Fruit fly (Drosophila melanogaster): ENCODE data around the gene dpr3.

The dpr3 gene

dm6 chr2L:2038253-2038955, 71.3 kb downstream of the dpr3 start:
- no peak for TF ChIP-seq CG32264 (GFP tag; optimal IDR thresholded peaks at IDR 0.05)
- no peak for TF ChIP-seq sv (GFP tag; optimal IDR thresholded peaks at IDR 0.05)
- no peak for TF ChIP-seq jim (GFP tag; optimal IDR thresholded peaks at IDR 0.05)
- TF ChIP-seq dsf (GFP tag; optimal IDR thresholded peaks at IDR 0.05; ENCODE audit: borderline replicate concordance): no peak
- no peak for TF ChIP-seq CG9705 (GFP tag; optimal IDR thresholded peaks at IDR 0.05)
- no peak for TF ChIP-seq Dif (GFP tag; optimal IDR thresholded peaks at IDR 0.05; ENCODE audit: partially characterized antibody)
- no peak for TF ChIP-seq Rel (GFP tag; optimal IDR thresholded peaks at IDR 0.05)
- no peak for TF ChIP-seq Rel (tag; optimal IDR thresholded peaks at IDR 0.05)
- no peak for TF ChIP-seq Jra (GFP tag; optimal IDR thresholded peaks at IDR 0.05)
- TF ChIP-seq Hnf4 (GFP tag; optimal IDR thresholded peaks at IDR 0.05): peak; percentile 24
- peak; percentile 49 for TF ChIP-seq h (GFP tag; optimal IDR thresholded peaks at IDR 0.05)
- TF ChIP-seq dl (GFP tag; optimal IDR thresholded peaks at IDR 0.05; ENCODE audit: insufficient read depth in 1 of 2, partially characterized antibody in 2 of 2): no peak
- TF ChIP-seq Mio (GFP tag; optimal IDR thresholded peaks at IDR 0.05): no peak
- TF ChIP-seq CrebA (GFP tag; optimal IDR thresholded peaks at IDR 0.05; ENCODE audit: borderline replicate concordance): no peak
- TF ChIP-seq ey (GFP tag; optimal IDR thresholded peaks at IDR 0.05): peak; percentile 19
- no peak for TF ChIP-seq fru (GFP tag; optimal IDR thresholded peaks at IDR 0.05)
- no peak for TF ChIP-seq Myc (optimal IDR thresholded peaks at IDR 0.05)
- TF ChIP-seq Hr83 (GFP tag; optimal IDR thresholded peaks at IDR 0.05; ENCODE audit: poor library complexity, severe bottlenecking): no peak
- TF ChIP-seq brk (GFP tag; optimal IDR thresholded peaks at IDR 0.05): no peak
- no peak for TF ChIP-seq psq (GFP tag; optimal IDR thresholded peaks at IDR 0.05)
- TF ChIP-seq Hr78 (GFP tag; optimal IDR thresholded peaks at IDR 0.05): no peak
- no peak for TF ChIP-seq tai (GFP tag; optimal IDR thresholded peaks at IDR 0.05)

dm6 chr2L:2037551-2038252, 72.0 kb downstream of the dpr3 start:
- TF ChIP-seq Hr78 (GFP tag; optimal IDR thresholded peaks at IDR 0.05) (no peak), Myc (optimal IDR thresholded peaks at IDR 0.05) (peak; percentile 86), CG9705 (GFP tag; optimal IDR thresholded peaks at IDR 0.05) (no peak), sv (GFP tag; optimal IDR thresholded peaks at IDR 0.05) (no peak), dsf (GFP tag; optimal IDR thresholded peaks at IDR 0.05; ENCODE audit: borderline replicate concordance) (no peak), GATAd (GFP tag; optimal IDR thresholded peaks at IDR 0.05) (no peak), Hnf4 (GFP tag; optimal IDR thresholded peaks at IDR 0.05) (no peak), Vsx2 (GFP tag; optimal IDR thresholded peaks at IDR 0.05; ENCODE audit: partially characterized antibody) (no peak), Abd-B (GFP tag; optimal IDR thresholded peaks at IDR 0.05) (no peak), dmrt93B (GFP tag; optimal IDR thresholded peaks at IDR 0.05) (no peak), Hr83 (GFP tag; optimal IDR thresholded peaks at IDR 0.05; ENCODE audit: poor library complexity, severe bottlenecking) (peak; percentile 1), HLH106 (tag; optimal IDR thresholded peaks at IDR 0.05) (no peak), psq (GFP tag; optimal IDR thresholded peaks at IDR 0.05) (peak; percentile 49), CG32264 (GFP tag; optimal IDR thresholded peaks at IDR 0.05) (no peak), Dif (GFP tag; optimal IDR thresholded peaks at IDR 0.05; ENCODE audit: partially characterized antibody) (no peak), ey (GFP tag; optimal IDR thresholded peaks at IDR 0.05) (no peak), CrebA (GFP tag; optimal IDR thresholded peaks at IDR 0.05; ENCODE audit: borderline replicate concordance) (no peak), Rel (GFP tag; optimal IDR thresholded peaks at IDR 0.05) (no peak), Rel (tag; optimal IDR thresholded peaks at IDR 0.05) (peak; percentile 71), sage (GFP tag; optimal IDR thresholded peaks at IDR 0.05) (no peak), dl (GFP tag; optimal IDR thresholded peaks at IDR 0.05; ENCODE audit: insufficient read depth in 1 of 2, partially characterized antibody in 2 of 2) (no peak), br (GFP tag; optimal IDR thresholded peaks at IDR 0.05) (no peak), foxo (GFP tag; optimal IDR thresholded peaks at IDR 0.05) (no peak), h (GFP tag; optimal IDR thresholded peaks at IDR 0.05) (no peak), brk (GFP tag; optimal IDR thresholded peaks at IDR 0.05) (no peak), N (GFP tag; optimal IDR thresholded peaks at IDR 0.05) (peak; percentile 21), Mio (GFP tag; optimal IDR thresholded peaks at IDR 0.05) (no peak), usp (GFP tag; optimal IDR thresholded peaks at IDR 0.05) (no peak)

dm6 chr2L:2037165-2037550, 72.5 kb downstream of the dpr3 start, which contains the start of gene lectin-22C:
Gene lectin-22C, minus strand, starts transcription at chr2L:2037265.
- no peak for TF ChIP-seq CrebA (GFP tag; optimal IDR thresholded peaks at IDR 0.05; ENCODE audit: borderline replicate concordance)
- no peak for TF ChIP-seq Sp1 (GFP tag; optimal IDR thresholded peaks at IDR 0.05)
- no peak for TF ChIP-seq jim (GFP tag; optimal IDR thresholded peaks at IDR 0.05)
- TF ChIP-seq Vsx2 (GFP tag; optimal IDR thresholded peaks at IDR 0.05; ENCODE audit: partially characterized antibody): no peak
- TF ChIP-seq Myc (optimal IDR thresholded peaks at IDR 0.05): no peak
- TF ChIP-seq OdsH (GFP tag; optimal IDR thresholded peaks at IDR 0.05): no peak
- TF ChIP-seq Hnf4 (GFP tag; optimal IDR thresholded peaks at IDR 0.05): no peak
- TF ChIP-seq Hr78 (GFP tag; optimal IDR thresholded peaks at IDR 0.05): no peak
- no peak for TF ChIP-seq rgr (GFP tag; optimal IDR thresholded peaks at IDR 0.05)
